5 fruit fly cellular contexts compared by ENCODE assay signal in genomic region chr3L:8461229-8462004, dm6.
A peak's percentile ranks its signal among the peaks of the same experiment; 100 is the strongest.
TF ChIP-seq lines count a peak whose summit lies in the region.

No protein-coding gene starts in this region.

- TF ChIP-seq CTCF in whole organism, embryonic (GFP tag; optimal IDR thresholded peaks at IDR 0.05; lab: Kevin White, UChicago) = no peak

TF ChIP-seq in whole organism, 6 proteins besides CTCF, POLR2A, EP300 and RAD21:
- TF ChIP-seq pan (optimal IDR thresholded peaks at IDR 0.05; lab: Kevin White, UChicago) (peak; percentile 65), Dll (optimal IDR thresholded peaks at IDR 0.05; lab: Kevin White, UChicago) (no peak), CG8478 (optimal IDR thresholded peaks at IDR 0.05; lab: Kevin White, UChicago) (no peak), psq (optimal IDR thresholded peaks at IDR 0.05; lab: Kevin White, UChicago) (no peak), EcR (GFP tag; optimal IDR thresholded peaks at IDR 0.05; lab: Kevin White, UChicago) (no peak), usp (GFP tag; optimal IDR thresholded peaks at IDR 0.05; lab: Kevin White, UChicago) (no peak)

TF ChIP-seq in whole organism, embryonic, 481 proteins besides CTCF, POLR2A, EP300 and RAD21 (continues in another document):
- no peak for TF ChIP-seq CG4404 (GFP tag; IDR thresholded peaks at IDR 0.05; lab: Robert Waterston, UW)
- TF ChIP-seq p53 (GFP tag; optimal IDR thresholded peaks at IDR 0.05; lab: Kevin White, UChicago) = no peak
- TF ChIP-seq CG9932 (GFP tag; IDR thresholded peaks at IDR 0.05; lab: Robert Waterston, UW) = no peak
- peak; percentile 88 for TF ChIP-seq oc (tag; optimal IDR thresholded peaks at IDR 0.05; lab: Kevin White, UChicago)
- TF ChIP-seq ci (GFP tag; IDR thresholded peaks at IDR 0.05; lab: Robert Waterston, UW) = no peak
- TF ChIP-seq CG7357 (GFP tag; IDR thresholded peaks at IDR 0.05; lab: Robert Waterston, UW) = no peak
- no peak for TF ChIP-seq CG13894 (tag; optimal IDR thresholded peaks at IDR 0.05; lab: Kevin White, UChicago)
- no peak for TF ChIP-seq Lhr (GFP tag; optimal IDR thresholded peaks at IDR 0.05; lab: Kevin White, UChicago)
- TF ChIP-seq CG14667 (GFP tag; IDR thresholded peaks at IDR 0.05; lab: Robert Waterston, UW) = no peak
- TF ChIP-seq CG18764 (GFP tag; optimal IDR thresholded peaks at IDR 0.05; lab: Kevin White, UChicago) = no peak
- no peak for TF ChIP-seq gce (GFP tag; IDR thresholded peaks at IDR 0.05; lab: Robert Waterston, UW)
- no peak for TF ChIP-seq CG11504 (tag; optimal IDR thresholded peaks at IDR 0.05; lab: Kevin White, UChicago)
- TF ChIP-seq D19A (tag; optimal IDR thresholded peaks at IDR 0.05; lab: Kevin White, UChicago) = peak; percentile 45
- no peak for TF ChIP-seq CG13624 (GFP tag; optimal IDR thresholded peaks at IDR 0.05; lab: Kevin White, UChicago)
- TF ChIP-seq Asciz (GFP tag; optimal IDR thresholded peaks at IDR 0.05; lab: Kevin White, UChicago) = no peak
- no peak for TF ChIP-seq CG14014 (GFP tag; IDR thresholded peaks at IDR 0.05; lab: Robert Waterston, UW)
- no peak for TF ChIP-seq da (GFP tag; optimal IDR thresholded peaks at IDR 0.05; lab: Kevin White, UChicago)
- no peak for TF ChIP-seq Rfx (GFP tag; IDR thresholded peaks at IDR 0.05; lab: Robert Waterston, UW)
- TF ChIP-seq dmrt99B (tag; optimal IDR thresholded peaks at IDR 0.05; lab: Kevin White, UChicago) = no peak
- TF ChIP-seq ap (GFP tag; IDR thresholded peaks at IDR 0.05; lab: Robert Waterston, UW) = no peak
- TF ChIP-seq pros (GFP tag; optimal IDR thresholded peaks at IDR 0.05; lab: Kevin White, UChicago) = no peak
- no peak for TF ChIP-seq CG3995 (GFP tag; optimal IDR thresholded peaks at IDR 0.05; lab: Kevin White, UChicago)
- TF ChIP-seq CG11085 (GFP tag; IDR thresholded peaks at IDR 0.05; lab: Robert Waterston, UW) = no peak
- TF ChIP-seq CG12659 (GFP tag; optimal IDR thresholded peaks at IDR 0.05; lab: Kevin White, UChicago) = no peak

TF ChIP-seq in whole organism, prepupa, 60 proteins besides CTCF, POLR2A, EP300 and RAD21 (continues in another document):
- TF ChIP-seq Eip93F (GFP tag; optimal IDR thresholded peaks at IDR 0.05; lab: Kevin White, UChicago) (no peak), OdsH (GFP tag; optimal IDR thresholded peaks at IDR 0.05; lab: Kevin White, UChicago) (no peak), Eip78C (GFP tag; lab: Kevin White, UChicago) (peak; percentile 93), CG8319 (GFP tag; optimal IDR thresholded peaks at IDR 0.05; lab: Kevin White, UChicago) (peak; percentile 35), CG34406 (GFP tag; optimal IDR thresholded peaks at IDR 0.05; lab: Kevin White, UChicago) (peak; percentile 47), CG7368 (GFP tag; optimal IDR thresholded peaks at IDR 0.05; lab: Kevin White, UChicago) (no peak), CG9139 (GFP tag; optimal IDR thresholded peaks at IDR 0.05; lab: Kevin White, UChicago) (no peak), dac (GFP tag; optimal IDR thresholded peaks at IDR 0.05; lab: Kevin White, UChicago) (no peak), CG6276 (GFP tag; optimal IDR thresholded peaks at IDR 0.05; lab: Kevin White, UChicago) (no peak), Sox14 (GFP tag; optimal IDR thresholded peaks at IDR 0.05; lab: Kevin White, UChicago) (peak; percentile 15), Ets96B (tag; optimal IDR thresholded peaks at IDR 0.05; lab: Kevin White, UChicago) (peak; percentile 6), eg (GFP tag; IDR thresholded peaks at IDR 0.05; lab: Robert Waterston, UW) (no peak), cyc (GFP tag; optimal IDR thresholded peaks at IDR 0.05; lab: Kevin White, UChicago) (peak; percentile 19), vri (GFP tag; optimal IDR thresholded peaks at IDR 0.05; lab: Kevin White, UChicago) (no peak), CG3919 (GFP tag; optimal IDR thresholded peaks at IDR 0.05; lab: Kevin White, UChicago) (no peak), esn (GFP tag; optimal IDR thresholded peaks at IDR 0.05; lab: Kevin White, UChicago) (peak; percentile 51), pdm3 (GFP tag; optimal IDR thresholded peaks at IDR 0.05; lab: Kevin White, UChicago) (peak; percentile 0), fkh (GFP tag; optimal IDR thresholded peaks at IDR 0.05; lab: Kevin White, UChicago) (no peak), CG6792 (GFP tag; optimal IDR thresholded peaks at IDR 0.05; lab: Kevin White, UChicago) (peak; percentile 22), CG1621 (tag; optimal IDR thresholded peaks at IDR 0.05; lab: Kevin White, UChicago) (peak; percentile 22), CG6808 (GFP tag; optimal IDR thresholded peaks at IDR 0.05; lab: Kevin White, UChicago) (no peak), lz (GFP tag; optimal IDR thresholded peaks at IDR 0.05; lab: Kevin White, UChicago) (no peak), Sox102F (GFP tag; optimal IDR thresholded peaks at IDR 0.05; lab: Kevin White, UChicago) (peak; percentile 14)

TF ChIP-seq in whole organism, pupa, 21 proteins besides CTCF, POLR2A, EP300 and RAD21:
- peak; percentile 67 for TF ChIP-seq CG8159 (tag; optimal IDR thresholded peaks at IDR 0.05; lab: Kevin White, UChicago)
- TF ChIP-seq CG34367 (tag; optimal IDR thresholded peaks at IDR 0.05; lab: Kevin White, UChicago) = peak; percentile 6
- TF ChIP-seq fd96Ca (GFP tag; IDR thresholded peaks at IDR 0.05; lab: Robert Waterston, UW) = no peak
- TF ChIP-seq CG15710 (tag; optimal IDR thresholded peaks at IDR 0.05; lab: Kevin White, UChicago) = peak; percentile 47
- TF ChIP-seq gl (tag; optimal IDR thresholded peaks at IDR 0.05; lab: Kevin White, UChicago) = no peak
- peak; percentile 35 for TF ChIP-seq CG17806 (tag; optimal IDR thresholded peaks at IDR 0.05; lab: Kevin White, UChicago)
- TF ChIP-seq D1 (tag; optimal IDR thresholded peaks at IDR 0.05; lab: Kevin White, UChicago) = no peak
- TF ChIP-seq CG4496 (GFP tag; IDR thresholded peaks at IDR 0.05; lab: Robert Waterston, UW) = no peak
- TF ChIP-seq CG9948 (tag; optimal IDR thresholded peaks at IDR 0.05; lab: Kevin White, UChicago) = peak; percentile 45
- no peak for TF ChIP-seq CG10348 (GFP tag; IDR thresholded peaks at IDR 0.05; lab: Robert Waterston, UW)
- peak; percentile 53 for TF ChIP-seq Pif1B (GFP tag; optimal IDR thresholded peaks at IDR 0.05; lab: Kevin White, UChicago)

TF ChIP-seq in whole organism, wandering third instar larva, 38 proteins besides CTCF, POLR2A, EP300 and RAD21:
- TF ChIP-seq pan (optimal IDR thresholded peaks at IDR 0.05; lab: Kevin White, UChicago) (no peak), OdsH (GFP tag; optimal IDR thresholded peaks at IDR 0.05; lab: Kevin White, UChicago) (no peak), psq (GFP tag; optimal IDR thresholded peaks at IDR 0.05; lab: Kevin White, UChicago) (peak; percentile 0), br (GFP tag; optimal IDR thresholded peaks at IDR 0.05; lab: Kevin White, UChicago) (no peak), dsf (GFP tag; optimal IDR thresholded peaks at IDR 0.05; lab: Kevin White, UChicago; ENCODE audit: borderline replicate concordance) (no peak), Hnf4 (GFP tag; optimal IDR thresholded peaks at IDR 0.05; lab: Kevin White, UChicago) (no peak), h (GFP tag; optimal IDR thresholded peaks at IDR 0.05; lab: Kevin White, UChicago) (peak; percentile 25)
TF ChIP-seq in whole organism, wandering third instar larva: peak in this region for 2.
